Worm (Caenorhabditis elegans) whole organism, L1 larva: ENCODE data around the gene Y42A5A.5.

Experiments
- C04F5.9 ChIP-seq: sonication (generic microtip); optimal IDR thresholded peaks from 2 replicates; lab custom pipeline; 2016; ENCODE audit warnings: missing genetic modification characterization, missing compliant biosample characterization
- C16A3.4 ChIP-seq: fragments of 150-350 bp; optimal IDR thresholded peaks from 2 replicates; lab custom pipeline; 2014; ENCODE audit warnings: missing biosample characterization, missing genetic modification characterization
- C34B4.2 ChIP-seq: sonication (generic microtip); optimal IDR thresholded peaks from 2 replicates; lab custom pipeline; 2017; ENCODE audit warnings: mild to moderate bottlenecking, missing genetic modification characterization, missing compliant biosample characterization
- Y116A8C.19 ChIP-seq: sonication (generic microtip); optimal IDR thresholded peaks from 2 replicates; lab custom pipeline; 2016; ENCODE audit warnings: missing compliant biosample characterization, missing genetic modification characterization, borderline replicate concordance
- aha-1 ChIP-seq: fragments of 150-350 bp; optimal IDR thresholded peaks from 2 replicates; lab custom pipeline; 2014; ENCODE audit warnings: missing biosample characterization, missing genetic modification characterization
- aly-2 ChIP-seq: fragments of 150-350 bp; optimal IDR thresholded peaks from 2 replicates; lab custom pipeline; 2014; ENCODE audit warnings: missing biosample characterization, missing genetic modification characterization
- ama-1 ChIP-seq: fragments of 150-350 bp; optimal IDR thresholded peaks from 2 replicates; lab custom pipeline; 2014
- ceh-63 ChIP-seq: fragments of 200-800 bp; sonication (Bioruptor generic); optimal IDR thresholded peaks from 2 replicates; lab custom pipeline; 2018; ENCODE audit warnings: mild to moderate bottlenecking, missing genetic modification characterization, missing compliant biosample characterization
- ceh-82 ChIP-seq, 3 experiments: fragments of 150-350 bp in 1 of 3; sonication (generic microtip) in 2 of 3; optimal IDR thresholded peaks; 2 replicates each; lab custom pipeline; 2014 to 2017; ENCODE audit warnings: missing biosample characterization in 3 of 3, missing genetic modification characterization in 3 of 3
- ceh-88 ChIP-seq: fragments of 200-800 bp; sonication (Bioruptor generic); IDR thresholded peaks from 2 replicates; pipeline ENCODE4 v1.3.6; 2022; ENCODE audit warnings: missing genetic modification characterization, missing compliant biosample characterization
- ceh-90 ChIP-seq: sonication (generic microtip); optimal IDR thresholded peaks from 2 replicates; lab custom pipeline; 2016; ENCODE audit warnings: missing genetic modification characterization, missing compliant biosample characterization
- ces-1 ChIP-seq: fragments of 150-350 bp; optimal IDR thresholded peaks from 2 replicates; lab custom pipeline; 2014; ENCODE audit warnings: missing biosample characterization, missing genetic modification reagents, missing genetic modification characterization
- dsc-1 ChIP-seq: sonication (generic microtip); optimal IDR thresholded peaks from 2 replicates; lab custom pipeline; 2016; ENCODE audit warnings: mild to moderate bottlenecking, missing genetic modification characterization, missing compliant biosample characterization
- efl-1 ChIP-seq, 4 experiments: fragments of 150-350 bp; optimal IDR thresholded peaks in 3 of 4; peaks in 1 of 4; 1 replicate in 1 of 4; 2 replicates in 3 of 4; lab custom pipeline; 2014; ENCODE audit warnings: missing biosample characterization in 2 of 4, missing genetic modification characterization in 2 of 4, missing genetic modification reagents in 2 of 4
- egl-13 ChIP-seq: sonication (generic microtip); optimal IDR thresholded peaks from 2 replicates; lab custom pipeline; 2016; ENCODE audit warnings: missing genotype, missing genetic modification reagents, missing genetic modification characterization, missing compliant biosample characterization
- elt-2 ChIP-seq: sonication (generic microtip); optimal IDR thresholded peaks from 2 replicates; lab custom pipeline; 2016; ENCODE audit warnings: missing genetic modification characterization, mild to moderate bottlenecking, inconsistent platforms, missing compliant biosample characterization, missing genetic modification reagents
- elt-3 ChIP-seq, 6 experiments: fragments of 150-350 bp in 1 of 6; sonication (generic microtip); optimal IDR thresholded peaks; 2 replicates each; lab custom pipeline; 2017 to 2018; ENCODE audit warnings: missing biosample characterization in 6 of 6, missing genetic modification characterization in 6 of 6, inconsistent platforms in 1 of 6
- ets-5 ChIP-seq: fragments of 200-800 bp; sonication (Bioruptor generic); IDR thresholded peaks from 2 replicates; pipeline ENCODE4 v1.3.6; 2022; ENCODE audit warnings: missing genetic modification characterization, missing compliant biosample characterization
- fkh-10 ChIP-seq: sonication (generic microtip); optimal IDR thresholded peaks from 2 replicates; lab custom pipeline; 2017; ENCODE audit warnings: missing biosample characterization, missing genetic modification reagents, missing genetic modification characterization
- fkh-4 ChIP-seq: sonication (generic microtip); optimal IDR thresholded peaks from 2 replicates; lab custom pipeline; 2016; ENCODE audit warnings: missing compliant biosample characterization, missing genetic modification characterization, borderline replicate concordance
- grh-1 ChIP-seq: fragments of 200-800 bp; sonication (Bioruptor generic); IDR thresholded peaks from 2 replicates; pipeline ENCODE4 v1.3.6; 2022; ENCODE audit warnings: missing genetic modification reagents, missing genetic modification characterization, missing compliant biosample characterization
- irx-1 ChIP-seq: sonication (generic microtip); optimal IDR thresholded peaks from 2 replicates; lab custom pipeline; 2016; ENCODE audit warnings: missing genetic modification characterization, missing compliant biosample characterization
- jun-1 ChIP-seq: fragments of 150-350 bp; optimal IDR thresholded peaks from 2 replicates; lab custom pipeline; 2014; ENCODE audit warnings: missing biosample characterization, missing genetic modification reagents, missing genetic modification characterization
- lin-13 ChIP-seq: fragments of 150-350 bp; optimal IDR thresholded peaks from 2 replicates; lab custom pipeline; 2014; ENCODE audit warnings: missing biosample characterization, missing genetic modification reagents, missing genetic modification characterization
- lin-35 ChIP-seq, 2 experiments: fragments of 150-350 bp; optimal IDR thresholded peaks; 2 replicates each; lab custom pipeline; 2014; ENCODE audit warnings: missing biosample characterization in 2 of 2, missing genetic modification characterization in 2 of 2, missing genetic modification reagents in 2 of 2
- lsy-2 ChIP-seq, 2 experiments: fragments of 150-350 bp; optimal IDR thresholded peaks; 2 replicates each; lab custom pipeline; 2014; ENCODE audit warnings: missing biosample characterization in 2 of 2, missing genetic modification characterization in 2 of 2
- mab-9 ChIP-seq: fragments of 200-800 bp; sonication (Bioruptor generic); IDR thresholded peaks from 2 replicates; pipeline ENCODE4 v1.3.6; 2022; ENCODE audit warnings: missing genetic modification reagents, missing genetic modification characterization, missing compliant biosample characterization
- mep-1 ChIP-seq: fragments of 150-350 bp; optimal IDR thresholded peaks from 2 replicates; lab custom pipeline; 2014; ENCODE audit warnings: missing biosample characterization, missing genetic modification characterization
- nhr-12 ChIP-seq: sonication (generic microtip); optimal IDR thresholded peaks from 2 replicates; lab custom pipeline; 2017; ENCODE audit warnings: missing biosample characterization, missing genetic modification characterization
- nhr-20 ChIP-seq: sonication (generic microtip); optimal IDR thresholded peaks from 2 replicates; lab custom pipeline; 2016; ENCODE audit warnings: mild to moderate bottlenecking, missing genetic modification characterization, missing compliant biosample characterization
- nhr-237 ChIP-seq: fragments of 150-350 bp; optimal IDR thresholded peaks from 2 replicates; lab custom pipeline; 2014; ENCODE audit warnings: missing biosample characterization, missing genetic modification characterization
- nhr-28 ChIP-seq: fragments of 150-350 bp; optimal IDR thresholded peaks from 2 replicates; lab custom pipeline; 2014; ENCODE audit warnings: missing biosample characterization, missing genetic modification characterization
- nhr-47 ChIP-seq: sonication (generic microtip); optimal IDR thresholded peaks from 2 replicates; lab custom pipeline; 2016; ENCODE audit warnings: mild to moderate bottlenecking, missing genetic modification characterization, moderate library complexity, missing compliant biosample characterization
- nhr-71 ChIP-seq: sonication (generic microtip); optimal IDR thresholded peaks from 2 replicates; lab custom pipeline; 2016; ENCODE audit warnings: mild to moderate bottlenecking, missing genetic modification characterization, moderate library complexity, missing compliant biosample characterization
- nhr-76 ChIP-seq: sonication (generic microtip); optimal IDR thresholded peaks from 2 replicates; lab custom pipeline; 2017; ENCODE audit warnings: missing biosample characterization, missing genetic modification characterization
- nhr-77 ChIP-seq: fragments of 150-350 bp; optimal IDR thresholded peaks from 2 replicates; lab custom pipeline; 2014; ENCODE audit warnings: missing biosample characterization, missing genetic modification characterization
- nhr-84 ChIP-seq: sonication (generic microtip); optimal IDR thresholded peaks from 2 replicates; lab custom pipeline; 2017; ENCODE audit warnings: missing biosample characterization, missing genetic modification characterization
- nhr-85 ChIP-seq: sonication (generic microtip); peaks from one replicate; lab custom pipeline; 2016; ENCODE audit warnings: missing genetic modification characterization, inconsistent platforms, missing compliant biosample characterization
- nhr-90 ChIP-seq: sonication (generic microtip); optimal IDR thresholded peaks from 2 replicates; lab custom pipeline; 2016; ENCODE audit warnings: mild to moderate bottlenecking, missing genetic modification characterization, missing compliant biosample characterization; ENCODE audit not compliant: poor library complexity
- pag-3 ChIP-seq: sonication (generic microtip); optimal IDR thresholded peaks from 2 replicates; lab custom pipeline; 2017; ENCODE audit warnings: missing genetic modification characterization, mild to moderate bottlenecking, missing compliant biosample characterization, antibody characterized with exemption, borderline replicate concordance; ENCODE audit not compliant: insufficient read depth
- pax-3 ChIP-seq: fragments of 200-800 bp; sonication (Bioruptor generic); optimal IDR thresholded peaks from 2 replicates; lab custom pipeline; 2018; ENCODE audit warnings: mild to moderate bottlenecking, missing genetic modification characterization, moderate library complexity, missing compliant biosample characterization
- rnt-1 ChIP-seq: sonication (generic microtip); optimal IDR thresholded peaks from 2 replicates; lab custom pipeline; 2016; ENCODE audit warnings: mild to moderate bottlenecking, missing genetic modification characterization, moderate library complexity, missing compliant biosample characterization
- skn-1 ChIP-seq: fragments of 150-350 bp; optimal IDR thresholded peaks from 2 replicates; lab custom pipeline; 2014; ENCODE audit warnings: missing biosample characterization, missing genetic modification characterization
- snpc-4 ChIP-seq: fragments of 150-350 bp; optimal IDR thresholded peaks from 2 replicates; lab custom pipeline; 2014; ENCODE audit warnings: missing biosample characterization, missing genetic modification characterization
- snu-23 ChIP-seq: sonication (generic microtip); optimal IDR thresholded peaks from 2 replicates; lab custom pipeline; 2016; ENCODE audit warnings: missing genetic modification characterization, missing compliant biosample characterization
- sox-4 ChIP-seq: sonication (generic microtip); optimal IDR thresholded peaks from 2 replicates; lab custom pipeline; 2016; ENCODE audit warnings: missing genetic modification characterization, missing compliant biosample characterization
- sptf-1 ChIP-seq: fragments of 150-350 bp; optimal IDR thresholded peaks from 2 replicates; lab custom pipeline; 2014; ENCODE audit warnings: missing biosample characterization, missing genetic modification characterization
- sup-37 ChIP-seq: fragments of 200-800 bp; sonication (Bioruptor generic); optimal IDR thresholded peaks from 2 replicates; lab custom pipeline; 2018; ENCODE audit warnings: mild to moderate bottlenecking, missing genetic modification characterization, missing compliant biosample characterization
- swsn-7 ChIP-seq: sonication (generic microtip); optimal IDR thresholded peaks from 2 replicates; lab custom pipeline; 2016; ENCODE audit warnings: missing genetic modification characterization, missing compliant biosample characterization
- tbx-2 ChIP-seq: sonication (generic microtip); optimal IDR thresholded peaks from 2 replicates; lab custom pipeline; 2016; ENCODE audit warnings: missing genetic modification characterization, missing compliant biosample characterization
- unc-130 ChIP-seq: fragments of 150-350 bp; optimal IDR thresholded peaks from 2 replicates; lab custom pipeline; 2017; ENCODE audit warnings: missing biosample characterization, missing genetic modification characterization, inconsistent platforms
- unc-86 ChIP-seq: sonication (generic microtip); optimal IDR thresholded peaks from 2 replicates; lab custom pipeline; 2016; ENCODE audit warnings: missing genetic modification characterization, missing compliant biosample characterization
- vab-15 ChIP-seq: sonication (generic microtip); optimal IDR thresholded peaks from 2 replicates; lab custom pipeline; 2017; ENCODE audit warnings: missing genotype, mild to moderate bottlenecking, missing genetic modification characterization, missing compliant biosample characterization
- zip-4 ChIP-seq: fragments of 200-800 bp; sonication (Bioruptor generic); optimal IDR thresholded peaks from 2 replicates; lab custom pipeline; 2018; ENCODE audit warnings: mild to moderate bottlenecking, missing genetic modification characterization, moderate library complexity, missing compliant biosample characterization

The Y42A5A.5 gene

ce11 chrV:11069277-11069676 is 40.3 kb downstream of the Y42A5A.5 start, which contains the start of gene T04C12.8:
TSS of gene T04C12.8 (minus strand) at chrV:11069358.
- TF ChIP-seq ceh-88 (GFP tag; lab: Robert Waterston, UW) (no peak), sptf-1 (no peak), fkh-4 (tag; lab: Kevin White, UChicago) (no peak), pax-3 (tag; lab: Kevin White, UChicago) (no peak), nhr-85 (tag; lab: Kevin White, UChicago) (peak; percentile 28), sox-4 (tag; lab: Kevin White, UChicago) (no peak), mep-1 (tag; lab: Kevin White, UChicago) (no peak), grh-1 (GFP tag; lab: Robert Waterston, UW) (no peak), nhr-77 (no peak), sup-37 (no peak), tbx-2 (tag; lab: Kevin White, UChicago) (no peak), nhr-28 (no peak), rnt-1 (no peak), skn-1 (no peak), irx-1 (tag; lab: Kevin White, UChicago) (no peak), nhr-47 (peak; percentile 5), nhr-90 (peak; percentile 35), egl-13 (peak; percentile 23), elt-3 (tag; optimal IDR thresholded peaks at IDR 0.05; lab: Kevin White, UChicago) (peak in 1 of 6 experiments; percentile 4), elt-2 (peak; percentile 98), aly-2 (no peak), lin-13 (no peak), ets-5 (GFP tag; lab: Robert Waterston, UW) (no peak), dsc-1 (tag; lab: Kevin White, UChicago) (peak; percentile 78), vab-15 (tag; lab: Kevin White, UChicago) (no peak), mab-9 (GFP tag; lab: Robert Waterston, UW) (no peak), C04F5.9 (tag; lab: Kevin White, UChicago) (no peak), swsn-7 (tag; lab: Kevin White, UChicago) (no peak), snu-23 (no peak), nhr-12 (no peak), ama-1 (lab: Kevin White, UChicago) (no peak), ceh-82 (tag; optimal IDR thresholded peaks at IDR 0.05; lab: Kevin White, UChicago) (no peak), aha-1 (tag; lab: Kevin White, UChicago) (no peak), ceh-63 (GFP tag; lab: Kevin White, UChicago) (no peak), Y116A8C.19 (tag; lab: Kevin White, UChicago) (no peak), zip-4 (GFP tag; lab: Kevin White, UChicago) (no peak), nhr-20 (peak; percentile 25), C16A3.4 (tag; lab: Kevin White, UChicago) (no peak), ceh-90 (tag; lab: Kevin White, UChicago) (no peak), snpc-4 (tag; lab: Kevin White, UChicago) (no peak), nhr-71 (peak; percentile 51), efl-1 (optimal IDR thresholded peaks at IDR 0.05; lab: Kevin White, UChicago) (no peak), efl-1 (GFP tag; optimal IDR thresholded peaks at IDR 0.05 in 1 of 2; lab: Kevin White, UChicago) (peak in 1 of 2 experiments; percentile 27), jun-1 (tag; lab: Kevin White, UChicago) (peak; percentile 48), ces-1 (no peak), nhr-84 (no peak), unc-86 (tag; lab: Kevin White, UChicago) (no peak), fkh-10 (GFP tag; lab: Kevin White, UChicago) (no peak), lin-35 (GFP tag; optimal IDR thresholded peaks at IDR 0.05; lab: Kevin White, UChicago) (peak in 1 of 2 experiments; percentile 41), nhr-237 (tag; lab: Kevin White, UChicago) (no peak), unc-130 (no peak), nhr-76 (tag; lab: Kevin White, UChicago) (no peak), lsy-2 (tag; optimal IDR thresholded peaks at IDR 0.05; lab: Kevin White, UChicago) (no peak), pag-3 (tag; lab: Kevin White, UChicago) (no peak), C34B4.2 (tag; lab: Kevin White, UChicago) (no peak)
